Fruit fly (Drosophila melanogaster): Measurements from ENCODE around the gene syd.

DNA sequence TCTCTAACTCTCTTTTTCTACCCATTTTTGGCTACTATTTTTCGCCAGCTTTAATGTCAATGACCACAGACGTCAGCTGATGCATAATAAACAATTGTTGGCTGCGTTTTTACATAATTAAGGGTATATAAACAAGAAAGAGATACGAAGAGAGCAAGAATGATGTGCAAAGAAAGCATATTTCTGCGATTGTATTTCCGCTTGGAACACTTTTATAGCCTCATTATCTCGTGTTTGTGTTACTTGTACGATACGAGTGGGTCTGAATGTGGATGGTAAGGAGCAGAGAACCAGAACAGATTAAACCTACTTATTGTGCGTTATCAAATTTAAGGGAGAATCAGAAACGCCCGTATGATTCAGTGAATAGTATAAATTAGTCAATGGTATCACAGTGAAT lies 1.1 kb downstream of the syd start:
- no peak for TF ChIP-seq CG5204 (GFP tag; optimal IDR thresholded peaks at IDR 0.05)
- TF ChIP-seq toe (GFP tag; optimal IDR thresholded peaks at IDR 0.05), result no peak
- no peak for TF ChIP-seq Clk (GFP tag; optimal IDR thresholded peaks at IDR 0.05)
- no peak for TF ChIP-seq CG7045 (GFP tag; optimal IDR thresholded peaks at IDR 0.05)
- no peak for TF ChIP-seq Mnt (GFP tag; optimal IDR thresholded peaks at IDR 0.05)

Measured in whole organism, adult.